Fruit fly (Drosophila melanogaster): ENCODE data around the gene ImpE2.
A peak's percentile ranks its signal among the peaks of the same experiment; 100 is the strongest.

Gene ImpE2

dm6 chr3L:3530588-3531264, 18.2 kb upstream of the ImpE2 start (continued):
- TF ChIP-seq tna (GFP tag; IDR thresholded peaks at IDR 0.05; ENCODE audit: partially characterized antibody), result no peak
- no peak for TF ChIP-seq dan (GFP tag; IDR thresholded peaks at IDR 0.05)
- TF ChIP-seq CG9932 (GFP tag; IDR thresholded peaks at IDR 0.05), result no peak
- TF ChIP-seq CG11085 (GFP tag; IDR thresholded peaks at IDR 0.05), result no peak
- TF ChIP-seq pita (GFP tag; optimal IDR thresholded peaks at IDR 0.05), result no peak
- no peak for TF ChIP-seq Asciz (GFP tag; optimal IDR thresholded peaks at IDR 0.05)
- TF ChIP-seq stwl (tag; optimal IDR thresholded peaks at IDR 0.05), result no peak
- TF ChIP-seq mld (GFP tag; IDR thresholded peaks at IDR 0.05; ENCODE audit: partially characterized antibody), result no peak
- no peak for TF ChIP-seq sim (GFP tag; IDR thresholded peaks at IDR 0.05)
- TF ChIP-seq Oaz (GFP tag; IDR thresholded peaks at IDR 0.05), result no peak
- TF ChIP-seq CoRest (tag; optimal IDR thresholded peaks at IDR 0.05), result peak; percentile 2
- no peak for TF ChIP-seq pho (GFP tag; optimal IDR thresholded peaks at IDR 0.05)
- TF ChIP-seq CG12659 (GFP tag; optimal IDR thresholded peaks at IDR 0.05), result no peak
- TF ChIP-seq CG5953 (GFP tag; IDR thresholded peaks at IDR 0.05), result no peak
- no peak for TF ChIP-seq bowl (GFP tag; IDR thresholded peaks at IDR 0.05)
- no peak for TF ChIP-seq Kr (GFP tag; optimal IDR thresholded peaks at IDR 0.05)
- no peak for TF ChIP-seq CG8944 (GFP tag; optimal IDR thresholded peaks at IDR 0.05)
- no peak for TF ChIP-seq D (optimal IDR thresholded peaks at IDR 0.05)
- TF ChIP-seq D (GFP tag; optimal IDR thresholded peaks at IDR 0.05), result no peak
- peak; percentile 58 for TF ChIP-seq crol (GFP tag; IDR thresholded peaks at IDR 0.05)
- no peak for TF ChIP-seq CG5245 (GFP tag; optimal IDR thresholded peaks at IDR 0.05)
- no peak for TF ChIP-seq Doc2 (GFP tag; IDR thresholded peaks at IDR 0.05)
- no peak for TF ChIP-seq trh (GFP tag; optimal IDR thresholded peaks at IDR 0.05)
- no peak for TF ChIP-seq trem (tag; optimal IDR thresholded peaks at IDR 0.05)
- no peak for TF ChIP-seq CG17829 (tag; optimal IDR thresholded peaks at IDR 0.05)
- TF ChIP-seq cg (GFP tag; optimal IDR thresholded peaks at IDR 0.05), result no peak
- no peak for TF ChIP-seq CG10959 (GFP tag; IDR thresholded peaks at IDR 0.05)
- no peak for TF ChIP-seq CG18476 (GFP tag; optimal IDR thresholded peaks at IDR 0.05)
- TF ChIP-seq CG16779 (GFP tag; IDR thresholded peaks at IDR 0.05), result no peak
- no peak for TF ChIP-seq Poxn (GFP tag; IDR thresholded peaks at IDR 0.05)
- TF ChIP-seq Xrp1 (GFP tag; IDR thresholded peaks at IDR 0.05), result no peak
- TF ChIP-seq CG12104 (GFP tag; optimal IDR thresholded peaks at IDR 0.05), result no peak
- TF ChIP-seq CG9817 (tag; optimal IDR thresholded peaks at IDR 0.05), result no peak
- no peak for TF ChIP-seq CG11695 (GFP tag; IDR thresholded peaks at IDR 0.05)
- TF ChIP-seq pnt (GFP tag; optimal IDR thresholded peaks at IDR 0.05), result no peak
- TF ChIP-seq jing (GFP tag; optimal IDR thresholded peaks at IDR 0.05), result no peak
- no peak for TF ChIP-seq hbn (GFP tag; IDR thresholded peaks at IDR 0.05; ENCODE audit: partially characterized antibody)
- TF ChIP-seq lov (optimal IDR thresholded peaks at IDR 0.05), result no peak
- no peak for TF ChIP-seq lov (GFP tag; IDR thresholded peaks at IDR 0.05)
- TF ChIP-seq Ets97D (GFP tag; optimal IDR thresholded peaks at IDR 0.05), result no peak
- peak; percentile 73 for TF ChIP-seq sens (GFP tag)
- no peak for TF ChIP-seq CG7556 (GFP tag; optimal IDR thresholded peaks at IDR 0.05)
- peak; percentile 14 for TF ChIP-seq CG2678 (tag; optimal IDR thresholded peaks at IDR 0.05)
- TF ChIP-seq CG10274 (GFP tag; optimal IDR thresholded peaks at IDR 0.05), result no peak
- no peak for TF ChIP-seq CG4730 (GFP tag; IDR thresholded peaks at IDR 0.05)
- TF ChIP-seq grau (tag; optimal IDR thresholded peaks at IDR 0.05), result no peak
- TF ChIP-seq CG17612 (GFP tag; IDR thresholded peaks at IDR 0.05), result no peak
- TF ChIP-seq CG6175 (GFP tag; IDR thresholded peaks at IDR 0.05), result 0 out of 3 replicates have a peak, but pooled peaks have one; percentile 17
- TF ChIP-seq vvl (GFP tag; IDR thresholded peaks at IDR 0.05), result no peak
- TF ChIP-seq sqz (GFP tag; optimal IDR thresholded peaks at IDR 0.05), result no peak
- TF ChIP-seq dm (GFP tag; optimal IDR thresholded peaks at IDR 0.05), result no peak
- TF ChIP-seq mam (GFP tag; optimal IDR thresholded peaks at IDR 0.05), result no peak

Measured in whole organism, embryonic.